Worm (Caenorhabditis elegans) whole organism, L1 larva: Measurements from ENCODE around the gene ucr-1.

Source experiments
- mef-2 ChIP-seq: fragments of 150-350 bp; optimal IDR thresholded peaks from 2 replicates; lab custom pipeline; 2014; ENCODE audit warnings: missing biosample characterization, missing genetic modification characterization
- nhr-71 ChIP-seq: sonication (generic microtip); optimal IDR thresholded peaks from 2 replicates; lab custom pipeline; 2016; ENCODE audit warnings: mild to moderate bottlenecking, missing genetic modification characterization, moderate library complexity, missing compliant biosample characterization
- skn-1 ChIP-seq: fragments of 150-350 bp; optimal IDR thresholded peaks from 2 replicates; lab custom pipeline; 2014; ENCODE audit warnings: missing biosample characterization, missing genetic modification characterization
- snpc-4 ChIP-seq: fragments of 150-350 bp; optimal IDR thresholded peaks from 2 replicates; lab custom pipeline; 2014; ENCODE audit warnings: missing biosample characterization, missing genetic modification characterization
- snu-23 ChIP-seq: sonication (generic microtip); optimal IDR thresholded peaks from 2 replicates; lab custom pipeline; 2016; ENCODE audit warnings: missing genetic modification characterization, missing compliant biosample characterization

DNA sequence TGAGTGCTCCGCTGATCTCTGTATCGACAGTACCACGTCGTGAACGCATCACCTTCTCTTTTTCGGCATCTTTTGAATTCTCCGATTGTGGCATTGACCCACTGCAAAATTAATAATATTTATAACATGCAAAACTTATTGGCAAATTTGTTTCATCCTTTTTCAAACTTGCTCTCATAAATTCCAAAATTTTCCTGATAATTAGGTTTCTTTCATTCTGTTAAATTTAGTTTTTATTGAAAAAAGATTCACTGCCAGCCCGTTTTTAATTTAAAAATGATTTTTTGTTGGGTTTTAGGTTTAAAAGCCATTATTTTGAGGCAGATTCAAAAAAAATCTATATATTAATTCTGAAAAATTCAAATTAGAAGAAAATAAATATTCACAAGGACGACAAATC lies 8.0 kb downstream of the ucr-1 start, which contains the start of gene wdr-37:
- no peak for TF ChIP-seq nhr-71 (tag; lab: Kevin White, UChicago)
- no peak for TF ChIP-seq skn-1
- no peak for TF ChIP-seq snpc-4
- TF ChIP-seq snu-23 (GFP tag; lab: Kevin White, UChicago), result no peak
- no peak for TF ChIP-seq mef-2 (tag; lab: Kevin White, UChicago)
